Fruit fly (Drosophila melanogaster): ENCODE measurements around the gene dnk.

Gene dnk

DNA sequence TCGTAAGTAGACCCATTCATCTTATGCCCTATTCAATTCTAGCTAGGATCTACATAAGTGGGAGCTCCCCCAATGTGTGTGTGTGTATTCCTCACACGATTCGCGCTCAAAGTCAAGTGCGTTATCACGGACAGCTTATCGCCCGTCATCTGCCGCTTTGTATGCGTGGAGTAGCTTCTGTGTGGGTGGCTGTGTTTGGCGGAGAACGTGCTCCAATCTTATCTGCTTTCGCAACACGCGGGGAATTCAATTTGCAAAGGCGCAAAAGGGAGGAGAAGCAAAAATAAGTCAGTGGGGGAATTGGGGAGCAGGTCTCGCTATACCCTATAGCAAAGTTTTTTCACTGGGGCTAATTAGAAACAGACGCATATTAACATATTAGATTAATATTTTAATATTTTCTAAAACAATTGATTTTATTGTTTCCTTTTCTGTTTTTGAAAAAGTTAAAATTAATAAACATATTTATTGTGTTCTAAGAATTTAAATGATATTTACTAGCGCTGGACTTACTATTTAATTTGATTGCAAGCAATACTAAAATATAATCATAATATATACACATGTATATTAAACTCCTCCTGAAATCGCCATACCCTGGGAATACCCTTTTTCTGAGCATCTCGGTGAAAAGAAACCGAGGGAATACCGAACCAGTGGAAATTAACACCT is 4.5 kb downstream of the dnk start (continued):
- TF ChIP-seq CG14860 (GFP tag; IDR thresholded peaks at IDR 0.05; ENCODE audit: partially characterized antibody): no peak
- TF ChIP-seq CG17361 (GFP tag; IDR thresholded peaks at IDR 0.05): peak; percentile 53; the same call in 2 of the 3 replicates
- TF ChIP-seq Lim3 (GFP tag; IDR thresholded peaks at IDR 0.05): no peak
- TF ChIP-seq CG12942 (GFP tag; optimal IDR thresholded peaks at IDR 0.05): no peak
- TF ChIP-seq E2f2 (GFP tag; IDR thresholded peaks at IDR 0.05): no peak
- TF ChIP-seq dm (GFP tag; optimal IDR thresholded peaks at IDR 0.05): no peak
- no peak for TF ChIP-seq Dip3 (GFP tag; optimal IDR thresholded peaks at IDR 0.05)
- no peak for TF ChIP-seq prd (optimal IDR thresholded peaks at IDR 0.05)
- peak; percentile 37; the same call in 1 of the 3 replicates for TF ChIP-seq prd (GFP tag; IDR thresholded peaks at IDR 0.05)
- no peak for TF ChIP-seq CG10543 (GFP tag; optimal IDR thresholded peaks at IDR 0.05)
- no peak for TF ChIP-seq Pdp1 (GFP tag; optimal IDR thresholded peaks at IDR 0.05)
- TF ChIP-seq Opbp (GFP tag; IDR thresholded peaks at IDR 0.05; ENCODE audit: partially characterized antibody): no peak
- TF ChIP-seq rib (GFP tag; IDR thresholded peaks at IDR 0.05): peak; percentile 78
- TF ChIP-seq CG17568 (GFP tag; optimal IDR thresholded peaks at IDR 0.05): no peak
- TF ChIP-seq phol (tag; optimal IDR thresholded peaks at IDR 0.05): no peak
- TF ChIP-seq CG4854 (GFP tag; optimal IDR thresholded peaks at IDR 0.05): no peak
- peak; percentile 68 for TF ChIP-seq GATAe (GFP tag; conservative IDR thresholded peaks at IDR 0.05)
- TF ChIP-seq gt (GFP tag; IDR thresholded peaks at IDR 0.05): no peak
- TF ChIP-seq CG18476 (GFP tag; optimal IDR thresholded peaks at IDR 0.05): no peak
- no peak for TF ChIP-seq fd64A (GFP tag; optimal IDR thresholded peaks at IDR 0.05)
- no peak for TF ChIP-seq CG8388 (GFP tag; optimal IDR thresholded peaks at IDR 0.05)
- no peak for TF ChIP-seq Lpt (GFP tag; optimal IDR thresholded peaks at IDR 0.05)
- TF ChIP-seq ab (GFP tag; optimal IDR thresholded peaks at IDR 0.05): no peak
- TF ChIP-seq ind (GFP tag; optimal IDR thresholded peaks at IDR 0.05): peak; percentile 38
- no peak for TF ChIP-seq seq (GFP tag; IDR thresholded peaks at IDR 0.05)
- TF ChIP-seq gsb (GFP tag; IDR thresholded peaks at IDR 0.05): no peak
- TF ChIP-seq CG12104 (GFP tag; optimal IDR thresholded peaks at IDR 0.05): peak; percentile 18
- no peak for TF ChIP-seq CG13624 (GFP tag; optimal IDR thresholded peaks at IDR 0.05)
- no peak for TF ChIP-seq ttk (GFP tag; IDR thresholded peaks at IDR 0.05)
- 0 out of 2 replicates have a peak, but pooled peaks have one; percentile 7 for TF ChIP-seq CG6689 (GFP tag; IDR thresholded peaks at IDR 0.05)
- peak; percentile 27 for TF ChIP-seq CG17359 (tag; optimal IDR thresholded peaks at IDR 0.05)
- peak; percentile 46 for TF ChIP-seq lbe (GFP tag; optimal IDR thresholded peaks at IDR 0.05)
- TF ChIP-seq CG31388 (GFP tag; optimal IDR thresholded peaks at IDR 0.05): no peak
- TF ChIP-seq CG11398 (GFP tag; optimal IDR thresholded peaks at IDR 0.05): no peak
- TF ChIP-seq unc-4 (GFP tag; IDR thresholded peaks at IDR 0.05; ENCODE audit: partially characterized antibody): no peak
- no peak for TF ChIP-seq YL-1 (GFP tag; optimal IDR thresholded peaks at IDR 0.05)
- no peak for TF ChIP-seq CG12744 (GFP tag; optimal IDR thresholded peaks at IDR 0.05)
- TF ChIP-seq tup (GFP tag; optimal IDR thresholded peaks at IDR 0.05): no peak
- TF ChIP-seq CG18262 (tag; optimal IDR thresholded peaks at IDR 0.05): peak; percentile 2
- TF ChIP-seq Trl (optimal IDR thresholded peaks at IDR 0.05): no peak
- TF ChIP-seq Trl (GFP tag; optimal IDR thresholded peaks at IDR 0.05): no peak
- no peak for TF ChIP-seq nau (GFP tag; optimal IDR thresholded peaks at IDR 0.05)
- peak; percentile 63 for TF ChIP-seq CG8924 (tag; optimal IDR thresholded peaks at IDR 0.05)
- TF ChIP-seq CG11560 (tag; IDR thresholded peaks at IDR 0.05): no peak
- peak; percentile 35 for TF ChIP-seq CG3995 (GFP tag; optimal IDR thresholded peaks at IDR 0.05)
- no peak for TF ChIP-seq ham (GFP tag; IDR thresholded peaks at IDR 0.05)
- no peak for TF ChIP-seq da (GFP tag; optimal IDR thresholded peaks at IDR 0.05)
- no peak for TF ChIP-seq CG10654 (GFP tag; optimal IDR thresholded peaks at IDR 0.05)
- TF ChIP-seq Gug (GFP tag; IDR thresholded peaks at IDR 0.05): no peak
- peak; percentile 30; the same call in 1 of the 2 replicates for TF ChIP-seq CG11247 (GFP tag; IDR thresholded peaks at IDR 0.05)
- peak in 1 of 2 experiments; percentile 15 for TF ChIP-seq dpn (GFP tag; optimal IDR thresholded peaks at IDR 0.05)
- TF ChIP-seq Mad (GFP tag; optimal IDR thresholded peaks at IDR 0.05): no peak

Data from whole organism, embryonic.